Worm (Caenorhabditis elegans): Measurements from ENCODE around the gene rsef-1.
A peak's percentile ranks its signal among the peaks of the same experiment; 100 is the strongest.

Gene rsef-1

DNA sequence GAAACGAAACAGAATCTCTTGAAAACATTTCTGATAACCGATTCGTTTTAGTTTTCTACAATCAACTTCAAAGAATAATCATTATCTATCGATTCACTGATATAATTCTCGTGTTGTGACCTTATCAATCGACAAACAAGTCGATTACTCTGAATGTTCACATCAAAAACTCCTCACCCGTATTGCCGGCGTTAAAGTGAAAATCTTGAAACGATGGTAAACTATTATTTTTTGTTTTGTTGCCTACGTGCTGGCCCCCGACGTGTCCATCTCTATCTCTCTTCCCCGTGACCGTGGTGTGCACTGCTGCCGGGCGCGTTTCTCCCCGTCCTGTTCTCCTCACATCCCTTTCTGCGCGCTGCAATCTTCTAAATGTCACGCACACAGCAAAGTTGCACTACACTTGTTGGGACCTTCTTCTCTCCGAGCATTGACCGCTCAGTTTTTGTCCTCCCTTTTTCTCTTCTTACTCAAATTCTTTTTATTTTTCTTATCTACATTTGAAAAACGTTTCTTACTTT lies 30.8 kb upstream of the rsef-1 start (continued):
- TF ChIP-seq C34F6.9 (tag; optimal IDR thresholded peaks at IDR 0.05) (peak; percentile 72), gmeb-1 (tag; optimal IDR thresholded peaks at IDR 0.05) (peak; percentile 23), ZK546.5 (tag; optimal IDR thresholded peaks at IDR 0.05) (no peak), ceh-82 (tag; optimal IDR thresholded peaks at IDR 0.05) (no peak), mab-5 (tag; optimal IDR thresholded peaks at IDR 0.05) (no peak), nhr-237 (tag; optimal IDR thresholded peaks at IDR 0.05) (no peak), alr-1 (tag; optimal IDR thresholded peaks at IDR 0.05) (no peak)

DNA sequence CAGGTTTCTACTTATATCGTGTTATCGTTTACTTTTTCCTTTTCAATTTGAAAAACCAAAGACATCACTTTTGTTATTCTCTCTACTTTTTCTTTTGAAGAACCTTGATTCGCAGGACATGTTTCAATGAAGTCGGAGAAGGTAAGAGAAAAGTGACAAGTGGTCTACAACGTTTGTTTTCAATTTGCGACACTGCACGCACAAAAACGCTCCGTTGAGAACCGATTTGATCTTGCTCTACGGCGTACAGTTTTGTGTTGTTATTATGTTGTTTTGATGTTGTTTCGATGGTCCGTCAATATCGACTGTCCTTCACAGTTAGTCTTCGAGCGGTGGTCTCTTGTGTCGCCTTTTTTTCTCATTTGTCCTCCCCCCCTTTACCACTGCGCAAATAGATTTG lies 30.2 kb upstream of the rsef-1 start, which contains the start of gene pccb-1:
TSS of gene pccb-1 (plus strand) at position 127 of the 400 bp plus-strand sequence.
- TF ChIP-seq ztf-1 (GFP tag; conservative IDR thresholded peaks at IDR 0.05) (no peak), nhr-12 (tag; optimal IDR thresholded peaks at IDR 0.05) (no peak), ztf-4 (tag; optimal IDR thresholded peaks at IDR 0.05) (no peak), lin-11 (tag; optimal IDR thresholded peaks at IDR 0.05) (no peak), nhr-21 (tag; optimal IDR thresholded peaks at IDR 0.05) (no peak), gmeb-1 (tag; optimal IDR thresholded peaks at IDR 0.05) (no peak), ZK546.5 (tag; optimal IDR thresholded peaks at IDR 0.05) (no peak), nhr-23 (tag; optimal IDR thresholded peaks at IDR 0.05) (no peak), snpc-4 (tag; optimal IDR thresholded peaks at IDR 0.05) (no peak), unc-62 (GFP tag; optimal IDR thresholded peaks at IDR 0.05) (no peak), unc-39 (tag; optimal IDR thresholded peaks at IDR 0.05) (no peak), nhr-77 (tag; optimal IDR thresholded peaks at IDR 0.05) (no peak), mbf-1 (tag; optimal IDR thresholded peaks at IDR 0.05) (no peak), zag-1 (tag; optimal IDR thresholded peaks at IDR 0.05) (no peak), mdl-1 (tag; optimal IDR thresholded peaks at IDR 0.05) (no peak), alr-1 (tag; optimal IDR thresholded peaks at IDR 0.05) (no peak), lsy-2 (tag; optimal IDR thresholded peaks at IDR 0.05) (no peak), aly-2 (tag; optimal IDR thresholded peaks at IDR 0.05) (no peak), fos-1 (tag; optimal IDR thresholded peaks at IDR 0.05) (no peak)

- no peak for TF ChIP-seq nhr-11 (tag; optimal IDR thresholded peaks at IDR 0.05)
- TF ChIP-seq skn-1 (tag; optimal IDR thresholded peaks at IDR 0.05) = no peak
Observed at ce11 chrX:3087647-3088046, 28.4 kb upstream of the rsef-1 start.

ce11 chrX:3087245-3087644 lies 28.0 kb upstream of the rsef-1 start, which contains the start of gene F52E4.5:
Gene F52E4.5 (minus strand): TSS chrX:3087345.
- TF ChIP-seq nhr-237 (tag; optimal IDR thresholded peaks at IDR 0.05) (no peak), ztf-11 (tag; optimal IDR thresholded peaks at IDR 0.05) (no peak)

- no peak for TF ChIP-seq nhr-6 (tag; optimal IDR thresholded peaks at IDR 0.05)
- TF ChIP-seq lsy-2 (tag; optimal IDR thresholded peaks at IDR 0.05) = no peak
- TF ChIP-seq ztf-4 (tag; optimal IDR thresholded peaks at IDR 0.05) = no peak
- TF ChIP-seq ama-1 (optimal IDR thresholded peaks at IDR 0.05) = no peak
- TF ChIP-seq mbf-1 (tag; optimal IDR thresholded peaks at IDR 0.05) = no peak
- TF ChIP-seq ZK546.5 (tag; optimal IDR thresholded peaks at IDR 0.05) = no peak
- TF ChIP-seq nhr-77 (tag; optimal IDR thresholded peaks at IDR 0.05) = no peak
- no peak for TF ChIP-seq elt-1 (tag; optimal IDR thresholded peaks at IDR 0.05)
- TF ChIP-seq lin-13 (GFP tag; optimal IDR thresholded peaks at IDR 0.05) = no peak
- no peak for TF ChIP-seq unc-55 (GFP tag; optimal IDR thresholded peaks at IDR 0.05)
- no peak for TF ChIP-seq egl-27 (tag; optimal IDR thresholded peaks at IDR 0.05)
- no peak for TF ChIP-seq nhr-25 (tag; optimal IDR thresholded peaks at IDR 0.05)
- TF ChIP-seq skn-1 (tag; optimal IDR thresholded peaks at IDR 0.05) = no peak
- no peak for TF ChIP-seq mdl-1 (tag; optimal IDR thresholded peaks at IDR 0.05)
- TF ChIP-seq ztf-1 (GFP tag; conservative IDR thresholded peaks at IDR 0.05) = no peak
- no peak for TF ChIP-seq nhr-10 (tag; optimal IDR thresholded peaks at IDR 0.05)
- TF ChIP-seq C34F6.9 (tag; optimal IDR thresholded peaks at IDR 0.05) = no peak
- TF ChIP-seq zag-1 (tag; optimal IDR thresholded peaks at IDR 0.05) = no peak
Observed at ce11 chrX:3080825-3081224, 21.6 kb upstream of the rsef-1 start, which contains the start of gene twk-16. Gene twk-16 (plus strand): TSS chrX:3081125.

- no peak for TF ChIP-seq crh-2 (tag; optimal IDR thresholded peaks at IDR 0.05)
- no peak for TF ChIP-seq Y55F3AM.14 (GFP tag; optimal IDR thresholded peaks at IDR 0.05)
Observed at ce11 chrX:3070322-3070721, 11.1 kb upstream of the rsef-1 start, which contains the start of gene ceh-31. Gene ceh-31 (minus strand): TSS chrX:3070422.
